Fruit fly (Drosophila melanogaster) whole organism, embryonic: ENCODE results near the gene CG12010.
A peak's percentile ranks its signal among the peaks of the same experiment; 100 is the strongest.

Source experiments
- ATbp ChIP-seq: fragments of 200-800 bp; sonication (Bioruptor generic); optimal IDR thresholded peaks from 2 replicates; lab custom pipeline; 2017; ENCODE audit warnings: missing biosample characterization, mild to moderate bottlenecking, missing genetic modification characterization, missing genetic modification reagents
- CG10366 ChIP-seq: fragments of 200-800 bp; sonication (Bioruptor generic); IDR thresholded peaks from 2 replicates; pipeline ENCODE4 v1.3.6; 2022; ENCODE audit warnings: missing biosample characterization, missing genetic modification characterization
- CG10543 ChIP-seq: fragments of 200-800 bp; sonication (Bioruptor generic); optimal IDR thresholded peaks from 3 replicates; lab custom pipeline; 2017; ENCODE audit warnings: missing biosample characterization, mild to moderate bottlenecking, missing genetic modification characterization, moderate library complexity
- CG10654 ChIP-seq: fragments of 200-800 bp; sonication (Bioruptor generic); optimal IDR thresholded peaks from 2 replicates; lab custom pipeline; 2016; ENCODE audit warnings: missing biosample characterization, missing genetic modification characterization
- CG11247 ChIP-seq: fragments of 200-800 bp; sonication (Bioruptor generic); IDR thresholded peaks from 2 replicates; pipeline ENCODE4 v1.3.6; 2022; ENCODE audit warnings: missing biosample characterization, missing genetic modification characterization
- CG11504 ChIP-seq: fragments of 200-800 bp; sonication (Bioruptor generic); optimal IDR thresholded peaks from 3 replicates; lab custom pipeline; 2019; ENCODE audit warnings: missing biosample characterization, mild to moderate bottlenecking, missing genetic modification characterization, moderate library complexity
- CG12219 ChIP-seq: fragments of 200-800 bp; sonication (Bioruptor generic); optimal IDR thresholded peaks from 3 replicates; lab custom pipeline; 2018; ENCODE audit warnings: missing biosample characterization, mild to moderate bottlenecking, missing genetic modification characterization
- CG1602 ChIP-seq: fragments of 200-800 bp; sonication (Bioruptor generic); optimal IDR thresholded peaks from 3 replicates; lab custom pipeline; 2016; ENCODE audit warnings: missing biosample characterization, missing genetic modification characterization
- CG17829 ChIP-seq: fragments of 200-800 bp; optimal IDR thresholded peaks from 2 replicates; lab custom pipeline; 2019; ENCODE audit warnings: missing biosample characterization, mild to moderate bottlenecking, missing genetic modification characterization, moderate library complexity
- CG32767 ChIP-seq: fragments of 200-800 bp; sonication (Bioruptor generic); IDR thresholded peaks from 2 replicates; pipeline ENCODE4 v1.3.6; 2022; ENCODE audit warnings: missing biosample characterization, missing genetic modification characterization
- CG3995 ChIP-seq: fragments of 200-800 bp; sonication (Bioruptor generic); optimal IDR thresholded peaks from 3 replicates; lab custom pipeline; 2016; ENCODE audit warnings: missing biosample characterization, missing genetic modification characterization
- CG4328 ChIP-seq: fragments of 200-800 bp; sonication (Bioruptor generic); optimal IDR thresholded peaks from 3 replicates; lab custom pipeline; 2017; ENCODE audit warnings: missing biosample characterization, missing genetic modification reagents, missing genetic modification characterization
- CG5953 ChIP-seq: fragments of 200-800 bp; sonication (Bioruptor generic); IDR thresholded peaks from 2 replicates; pipeline ENCODE4 v1.3.6; 2022; ENCODE audit warnings: missing biosample characterization, missing genetic modification characterization
- CG8089 ChIP-seq: fragments of 200-800 bp; sonication (Bioruptor generic); optimal IDR thresholded peaks from 3 replicates; lab custom pipeline; 2016; ENCODE audit warnings: missing biosample characterization, missing genetic modification characterization
- CG8478 ChIP-seq: fragments of >200 bp; optimal IDR thresholded peaks from 2 replicates; lab custom pipeline; 2018
- CG8924 ChIP-seq: fragments of 200-800 bp; optimal IDR thresholded peaks from 3 replicates; lab custom pipeline; 2019; ENCODE audit warnings: missing biosample characterization, mild to moderate bottlenecking, missing genetic modification characterization, moderate library complexity
- CG9215 ChIP-seq: fragments of 200-800 bp; sonication (Bioruptor generic); IDR thresholded peaks from 2 replicates; pipeline ENCODE4 v1.3.6; 2022; ENCODE audit warnings: missing biosample characterization, missing genetic modification characterization
- CG9797 ChIP-seq: fragments of 200-800 bp; sonication (Bioruptor generic); optimal IDR thresholded peaks from 3 replicates; lab custom pipeline; 2018; ENCODE audit warnings: missing biosample characterization, mild to moderate bottlenecking, missing genetic modification characterization
- Chrac-16 ChIP-seq: fragments of 200-800 bp; sonication (Bioruptor generic); optimal IDR thresholded peaks from 3 replicates; lab custom pipeline; 2016; ENCODE audit warnings: missing biosample characterization, missing genetic modification characterization
- E2f2 ChIP-seq: fragments of 200-800 bp; sonication (Bioruptor generic); IDR thresholded peaks from 2 replicates; pipeline ENCODE4 v1.3.6; 2022; ENCODE audit warnings: missing biosample characterization, missing genetic modification characterization
- GATAe ChIP-seq: fragments of 200-800 bp; sonication (Bioruptor generic); conservative IDR thresholded peaks from 2 replicates; pipeline ENCODE4 v1.3.6; 2022; ENCODE audit warnings: missing biosample characterization, missing genetic modification characterization
- HmgZ ChIP-seq: fragments of 200-800 bp; sonication (Bioruptor generic); optimal IDR thresholded peaks from 2 replicates; lab custom pipeline; 2018; ENCODE audit warnings: missing biosample characterization, mild to moderate bottlenecking, missing genetic modification characterization
- MESR4 ChIP-seq: fragments of 200-800 bp; sonication (Bioruptor generic); optimal IDR thresholded peaks from 2 replicates; lab custom pipeline; 2018; ENCODE audit warnings: missing biosample characterization, mild to moderate bottlenecking, missing genetic modification characterization, moderate library complexity
- Med ChIP-seq: fragments of 200-800 bp; sonication (Bioruptor generic); peaks from one replicate; lab custom pipeline; 2016; ENCODE audit warnings: missing biosample characterization, missing genetic modification characterization, mild to moderate bottlenecking, inconsistent platforms, moderate library complexity
- Myb ChIP-seq: fragments of 200-800 bp; sonication (Bioruptor generic); optimal IDR thresholded peaks from 2 replicates; lab custom pipeline; 2016; ENCODE audit warnings: missing biosample characterization, missing genetic modification characterization
- NC2β ChIP-seq: fragments of 200-800 bp; sonication (Bioruptor generic); optimal IDR thresholded peaks from 2 replicates; lab custom pipeline; 2016; ENCODE audit warnings: missing biosample characterization, missing genetic modification characterization
- Nf-YC ChIP-seq: fragments of 200-800 bp; optimal IDR thresholded peaks from 3 replicates; lab custom pipeline; 2019; ENCODE audit warnings: missing biosample characterization, mild to moderate bottlenecking, missing genetic modification characterization, moderate library complexity
- Rx ChIP-seq: fragments of 200-800 bp; sonication (Bioruptor generic); IDR thresholded peaks from 2 replicates; pipeline ENCODE4 v1.3.6; 2022; ENCODE audit warnings: missing biosample characterization, missing genetic modification characterization
- Sin3A ChIP-seq: fragments of >200 bp; optimal IDR thresholded peaks from 2 replicates; lab custom pipeline; 2018
- Sry-δ ChIP-seq: fragments of 200-800 bp; sonication (Bioruptor generic); optimal IDR thresholded peaks from 2 replicates; lab custom pipeline; 2016; ENCODE audit warnings: missing biosample characterization, missing genetic modification characterization
- ab ChIP-seq: fragments of 200-800 bp; sonication (Bioruptor generic); optimal IDR thresholded peaks from 2 replicates; lab custom pipeline; 2016; ENCODE audit warnings: missing biosample characterization, missing genetic modification characterization
- ara ChIP-seq: fragments of 200-800 bp; sonication (Bioruptor generic); IDR thresholded peaks from 2 replicates; pipeline ENCODE4 v1.3.6; 2022; ENCODE audit warnings: missing biosample characterization, missing genetic modification characterization
- crol ChIP-seq: fragments of 200-800 bp; sonication (Bioruptor generic); IDR thresholded peaks from 2 replicates; pipeline ENCODE4 v1.3.6; 2022; ENCODE audit warnings: missing biosample characterization, missing genetic modification characterization
- gfzf ChIP-seq: fragments of 200-800 bp; sonication (Bioruptor generic); optimal IDR thresholded peaks from 2 replicates; lab custom pipeline; 2016; ENCODE audit warnings: missing biosample characterization, mild to moderate bottlenecking, missing genetic modification characterization, moderate library complexity
- grau ChIP-seq: fragments of 200-800 bp; optimal IDR thresholded peaks from 3 replicates; lab custom pipeline; 2019; ENCODE audit warnings: missing biosample characterization, mild to moderate bottlenecking, missing genetic modification characterization, moderate library complexity
- hb ChIP-seq: fragments of 200-800 bp; sonication (Bioruptor generic); IDR thresholded peaks from 3 replicates; pipeline ENCODE4 v1.3.6; 2022; ENCODE audit warnings: missing biosample characterization, missing genetic modification characterization; ENCODE audit not compliant: partially characterized antibody
- her ChIP-seq: fragments of 200-800 bp; sonication (Bioruptor generic); optimal IDR thresholded peaks from 2 replicates; lab custom pipeline; 2016; ENCODE audit warnings: missing biosample characterization, missing genetic modification characterization
- jigr1 ChIP-seq: fragments of 200-800 bp; sonication (Bioruptor generic); IDR thresholded peaks from 3 replicates; pipeline ENCODE4 v1.3.6; 2022; ENCODE audit warnings: missing biosample characterization, missing genetic modification characterization
- kni ChIP-seq: fragments of 200-800 bp; sonication (Bioruptor generic); optimal IDR thresholded peaks from 3 replicates; lab custom pipeline; 2017; ENCODE audit warnings: mild to moderate bottlenecking, missing biosample characterization, missing genetic modification reagents, missing genetic modification characterization
- pho ChIP-seq: fragments of 200-800 bp; sonication (Bioruptor generic); optimal IDR thresholded peaks from 2 replicates; lab custom pipeline; 2016; ENCODE audit warnings: missing biosample characterization, missing genetic modification characterization
- phol ChIP-seq: fragments of 200-800 bp; sonication (Bioruptor generic); optimal IDR thresholded peaks from 3 replicates; lab custom pipeline; 2018; ENCODE audit warnings: missing biosample characterization, mild to moderate bottlenecking, missing genetic modification characterization, moderate library complexity
- prd ChIP-seq, 3 experiments: fragments of >200 bp in 2 of 3; fragments of 200-800 bp in 1 of 3; sonication (Bioruptor generic) in 1 of 3; optimal IDR thresholded peaks in 2 of 3; IDR thresholded peaks in 1 of 3; 2 replicates in 2 of 3; 3 replicates in 1 of 3; pipeline versions ENCODE4 v1.3.6 to Lab custom; 2017 to 2022; ENCODE audit warnings: missing biosample characterization in 1 of 3, missing genetic modification characterization in 1 of 3
- slbo ChIP-seq: fragments of 200-800 bp; sonication (Bioruptor generic); IDR thresholded peaks from 2 replicates; pipeline ENCODE4 v1.3.6; 2022; ENCODE audit warnings: missing biosample characterization, missing genetic modification characterization
- sna ChIP-seq: fragments of 200-800 bp; sonication (Bioruptor generic); IDR thresholded peaks from 2 replicates; pipeline ENCODE4 v1.3.6; 2022; ENCODE audit warnings: missing biosample characterization, missing genetic modification characterization; ENCODE audit not compliant: partially characterized antibody
- tll ChIP-seq, 2 experiments: fragments of 200-800 bp in 1 of 2; fragments of >200 bp in 1 of 2; sonication (Bioruptor generic) in 1 of 2; optimal IDR thresholded peaks; 2 replicates each; lab custom pipeline; 2017 to 2019; ENCODE audit warnings: missing biosample characterization in 2 of 2, missing genetic modification characterization in 2 of 2, mild to moderate bottlenecking in 1 of 2, moderate library complexity in 1 of 2
- tna ChIP-seq: fragments of 200-800 bp; sonication (Bioruptor generic); IDR thresholded peaks from 2 replicates; pipeline ENCODE4 v1.3.6; 2022; ENCODE audit warnings: missing biosample characterization, missing genetic modification characterization; ENCODE audit not compliant: partially characterized antibody
- ttk ChIP-seq: fragments of 200-800 bp; sonication (Bioruptor generic); IDR thresholded peaks from 2 replicates; pipeline ENCODE4 v2.1.2; 2022; ENCODE audit warnings: missing biosample characterization, missing genetic modification characterization
- tx ChIP-seq: fragments of 200-800 bp; sonication (Bioruptor generic); optimal IDR thresholded peaks from 2 replicates; lab custom pipeline; 2016; ENCODE audit warnings: missing biosample characterization, missing genetic modification characterization
- vnd ChIP-seq: fragments of 200-800 bp; sonication (Bioruptor generic); IDR thresholded peaks from 3 replicates; pipeline ENCODE4 v1.3.6; 2022; ENCODE audit warnings: missing biosample characterization, missing genetic modification characterization; ENCODE audit not compliant: partially characterized antibody

CG12010 gene

dm6 chr3L:3325925-3326903 lies 47.9 kb upstream of the CG12010 start, which contains the start of gene Gtpx (continued):
- peak; percentile 6 for TF ChIP-seq CG8924 (tag; lab: Kevin White, UChicago)
- peak; percentile 18 for TF ChIP-seq CG4328 (GFP tag; lab: Kevin White, UChicago)
- no peak for TF ChIP-seq ttk (GFP tag; lab: Robert Waterston, UW)
- no peak for TF ChIP-seq Rx
- TF ChIP-seq CG8089 = no peak
- TF ChIP-seq CG9215 = no peak
- peak; percentile 30 for TF ChIP-seq CG8478 (lab: Kevin White, UChicago)
- TF ChIP-seq CG5953 (GFP tag; lab: Robert Waterston, UW) = no peak
- TF ChIP-seq her (GFP tag; lab: Kevin White, UChicago) = no peak
- peak; percentile 96 for TF ChIP-seq Sin3A
- peak; percentile 6 for TF ChIP-seq ab (GFP tag; lab: Kevin White, UChicago)
- peak; percentile 32 for TF ChIP-seq kni (GFP tag; lab: Kevin White, UChicago)
- peak; percentile 6 for TF ChIP-seq CG1602
- no peak for TF ChIP-seq crol (GFP tag; lab: Robert Waterston, UW)
- TF ChIP-seq HmgZ (tag; lab: Kevin White, UChicago) = peak; percentile 58
- TF ChIP-seq GATAe (GFP tag; lab: Robert Waterston, UW) = no peak
- peak; percentile 85 for TF ChIP-seq Med (GFP tag; lab: Kevin White, UChicago)
- peak; percentile 41 for TF ChIP-seq CG17829 (tag; lab: Kevin White, UChicago)
- no peak for TF ChIP-seq vnd (GFP tag; lab: Robert Waterston, UW)
- TF ChIP-seq CG3995 (GFP tag; lab: Kevin White, UChicago) = peak; percentile 21
- TF ChIP-seq prd (optimal IDR thresholded peaks at IDR 0.05; lab: Kevin White, UChicago) = no peak
- TF ChIP-seq prd (GFP tag; IDR thresholded peaks at IDR 0.05; lab: Robert Waterston, UW) = peak; percentile 50; the same call in 1 of the 3 replicates
- peak; percentile 29 for TF ChIP-seq CG10654
- TF ChIP-seq Myb (GFP tag; lab: Kevin White, UChicago) = peak; percentile 86
- TF ChIP-seq CG10543 (GFP tag; lab: Kevin White, UChicago) = peak; percentile 46
- peak; percentile 64 for TF ChIP-seq slbo (GFP tag; lab: Robert Waterston, UW)
- TF ChIP-seq grau (tag; lab: Kevin White, UChicago) = peak; percentile 61
- TF ChIP-seq jigr1 (GFP tag; lab: Robert Waterston, UW) = no peak
- TF ChIP-seq sna (GFP tag; lab: Robert Waterston, UW) = no peak
- no peak for TF ChIP-seq ara (GFP tag; lab: Robert Waterston, UW)
- no peak for TF ChIP-seq ATbp (GFP tag; lab: Kevin White, UChicago)
- TF ChIP-seq Nf-YC (tag; lab: Kevin White, UChicago) = peak; percentile 53
- peak in 1 of 2 experiments; percentile 8 for TF ChIP-seq tll (GFP tag; optimal IDR thresholded peaks at IDR 0.05; lab: Kevin White, UChicago)
- no peak for TF ChIP-seq hb
- no peak for TF ChIP-seq CG12219 (GFP tag; lab: Kevin White, UChicago)
- peak; percentile 39 for TF ChIP-seq NC2β
- TF ChIP-seq CG10366 = no peak; the same call in 1 of the 2 replicates
- no peak for TF ChIP-seq tna
- TF ChIP-seq CG9797 (GFP tag; lab: Kevin White, UChicago) = peak; percentile 87
- TF ChIP-seq Sry-δ (GFP tag; lab: Kevin White, UChicago) = peak; percentile 26
- no peak for TF ChIP-seq MESR4
- TF ChIP-seq tx (GFP tag; lab: Kevin White, UChicago) = peak; percentile 40
- TF ChIP-seq CG11504 (tag; lab: Kevin White, UChicago) = no peak
- peak; percentile 54 for TF ChIP-seq pho (GFP tag; lab: Kevin White, UChicago)
- no peak for TF ChIP-seq CG11247 (GFP tag; lab: Robert Waterston, UW)
- TF ChIP-seq CG32767 (GFP tag; lab: Robert Waterston, UW) = no peak
- TF ChIP-seq phol (tag; lab: Kevin White, UChicago) = peak; percentile 57
- TF ChIP-seq E2f2 = peak; percentile 86
- peak; percentile 87 for TF ChIP-seq gfzf (GFP tag; lab: Kevin White, UChicago)
- TF ChIP-seq Chrac-16 = peak; percentile 56
